Fruit fly (Drosophila melanogaster) whole organism, adult: ENCODE data around the gene CG31161.
A peak's percentile ranks its signal among the peaks of the same experiment; 100 is the strongest.

Source experiments
- CG12768 ChIP-seq: fragments of 200-800 bp; sonication (Bioruptor generic); optimal IDR thresholded peaks from 2 replicates; lab custom pipeline; 2017; ENCODE audit warnings: missing biosample characterization, missing genetic modification characterization, mild to moderate bottlenecking, moderate library complexity, missing genetic modification reagents
- CG5204 ChIP-seq: fragments of 200-800 bp; sonication (Bioruptor generic); optimal IDR thresholded peaks from 2 replicates; lab custom pipeline; 2016; ENCODE audit warnings: missing biosample characterization, missing genetic modification characterization
- Hr96 ChIP-seq: fragments of 200-800 bp; sonication (Bioruptor generic); optimal IDR thresholded peaks from 2 replicates; lab custom pipeline; 2016; ENCODE audit warnings: missing biosample characterization, missing genetic modification characterization
- tj ChIP-seq: fragments of 200-800 bp; sonication (Bioruptor generic); optimal IDR thresholded peaks from 3 replicates; lab custom pipeline; 2017; ENCODE audit warnings: missing biosample characterization, mild to moderate bottlenecking, missing genetic modification characterization, moderate library complexity
- toe ChIP-seq: fragments of 200-800 bp; sonication (Bioruptor generic); optimal IDR thresholded peaks from 2 replicates; lab custom pipeline; 2016; ENCODE audit warnings: missing biosample characterization, missing genetic modification characterization

dm6 chr3R:22632980-22633379, 16.7 kb downstream of the CG31161 start:
- no peak for TF ChIP-seq CG5204
- TF ChIP-seq CG12768 (GFP tag; lab: Kevin White, UChicago), result no peak
- TF ChIP-seq tj (GFP tag; lab: Kevin White, UChicago), result peak; percentile 46
- no peak for TF ChIP-seq Hr96 (GFP tag; lab: Kevin White, UChicago)
- TF ChIP-seq toe (GFP tag; lab: Kevin White, UChicago), result no peak
